Worm (Caenorhabditis elegans) whole organism, young adult: ENCODE data around the gene oops-1.

Experiments used
- C17E4.6 ChIP-seq: fragments of 200-800 bp; sonication (Bioruptor generic); IDR thresholded peaks from 2 replicates; pipeline ENCODE4 v1.3.6; 2022; ENCODE audit warnings: missing genetic modification reagents, missing genetic modification characterization, missing compliant biosample characterization
- F22D6.2 ChIP-seq: sonication (generic microtip); optimal IDR thresholded peaks from 2 replicates; lab custom pipeline; 2016; ENCODE audit warnings: mild to moderate bottlenecking, missing genetic modification characterization, missing compliant biosample characterization
- F23B12.7 ChIP-seq: sonication (generic microtip); optimal IDR thresholded peaks from 2 replicates; lab custom pipeline; 2017; ENCODE audit warnings: missing genetic modification characterization, mild to moderate bottlenecking, missing compliant biosample characterization, antibody characterized with exemption, moderate library complexity; ENCODE audit not compliant: insufficient read depth
- F37B4.10 ChIP-seq: fragments of 200-800 bp; sonication (Bioruptor generic); IDR thresholded peaks from 2 replicates; pipeline ENCODE4 v1.3.6; 2022; ENCODE audit warnings: missing genetic modification characterization, missing compliant biosample characterization
- F57C9.4 ChIP-seq: sonication (generic microtip); optimal IDR thresholded peaks from 2 replicates; lab custom pipeline; 2017; ENCODE audit warnings: mild to moderate bottlenecking, missing genetic modification characterization, missing compliant biosample characterization
- Y53F4B.3 ChIP-seq: fragments of 200-800 bp; sonication (Bioruptor generic); IDR thresholded peaks from 2 replicates; pipeline ENCODE4 v1.3.6; 2022; ENCODE audit warnings: missing genetic modification reagents, missing genetic modification characterization, missing compliant biosample characterization
- Y53G8AR.9 ChIP-seq: fragments of 200-800 bp; sonication (Bioruptor generic); conservative IDR thresholded peaks from 2 replicates; pipeline ENCODE4 v1.3.6; 2022; ENCODE audit warnings: missing genetic modification reagents, missing genetic modification characterization, missing compliant biosample characterization
- Y95B8A.8 ChIP-seq: fragments of 200-800 bp; sonication (Bioruptor generic); IDR thresholded peaks from 2 replicates; pipeline ENCODE4 v1.3.6; 2022; ENCODE audit warnings: missing genetic modification reagents, missing genetic modification characterization, missing compliant biosample characterization
- ZK185.1 ChIP-seq: sonication (generic microtip); optimal IDR thresholded peaks from 2 replicates; lab custom pipeline; 2016; ENCODE audit warnings: mild to moderate bottlenecking, missing genetic modification characterization, missing compliant biosample characterization; ENCODE audit not compliant: poor library complexity, severe bottlenecking
- aptf-2 ChIP-seq: fragments of 200-800 bp; sonication (Bioruptor generic); conservative IDR thresholded peaks from 2 replicates; pipeline ENCODE4 v1.3.6; 2022; ENCODE audit warnings: missing genetic modification reagents, missing genetic modification characterization, missing compliant biosample characterization
- aptf-3 ChIP-seq: fragments of 200-800 bp; sonication (Bioruptor generic); IDR thresholded peaks from 2 replicates; pipeline ENCODE4 v1.3.6; 2022; ENCODE audit warnings: missing genetic modification characterization, missing compliant biosample characterization
- atf-7 ChIP-seq: sonication (generic microtip); optimal IDR thresholded peaks from 2 replicates; lab custom pipeline; 2017; ENCODE audit warnings: mild to moderate bottlenecking, missing genetic modification characterization, missing compliant biosample characterization
- athp-1 ChIP-seq: sonication (generic microtip); optimal IDR thresholded peaks from 2 replicates; lab custom pipeline; 2017; ENCODE audit warnings: mild to moderate bottlenecking, missing genetic modification characterization, missing compliant biosample characterization
- bed-1 ChIP-seq: fragments of 200-800 bp; sonication (Bioruptor generic); IDR thresholded peaks from 2 replicates; pipeline ENCODE4 v1.3.6; 2022; ENCODE audit warnings: missing genetic modification reagents, missing genetic modification characterization, missing compliant biosample characterization
- ccch-3 ChIP-seq: fragments of 200-800 bp; sonication (Bioruptor generic); optimal IDR thresholded peaks from 2 replicates; lab custom pipeline; 2018; ENCODE audit warnings: mild to moderate bottlenecking, missing genetic modification characterization, missing compliant biosample characterization
- cebp-1 ChIP-seq, 2 experiments: fragments of 200-800 bp in 1 of 2; sonication (Bioruptor generic) in 1 of 2; sonication (generic microtip) in 1 of 2; IDR thresholded peaks in 1 of 2; optimal IDR thresholded peaks in 1 of 2; 2 replicates each; pipeline versions ENCODE4 v1.3.6 to Lab custom; 2017 to 2022; ENCODE audit warnings: missing compliant biosample characterization in 2 of 2, missing genetic modification characterization in 2 of 2, mild to moderate bottlenecking in 1 of 2, missing genetic modification reagents in 1 of 2, moderate library complexity in 1 of 2
- cebp-2 ChIP-seq: fragments of 200-800 bp; sonication (Bioruptor generic); IDR thresholded peaks from 2 replicates; pipeline ENCODE4 v1.3.6; 2022; ENCODE audit warnings: missing genetic modification characterization, missing compliant biosample characterization
- ceh-40 ChIP-seq: fragments of 200-800 bp; sonication (Bioruptor generic); IDR thresholded peaks from 2 replicates; pipeline ENCODE4 v1.3.6; 2022; ENCODE audit warnings: missing genetic modification characterization, missing compliant biosample characterization
- ceh-58 ChIP-seq: fragments of 200-800 bp; sonication (Bioruptor generic); IDR thresholded peaks from 2 replicates; pipeline ENCODE4 v1.3.6; 2022; ENCODE audit warnings: missing genetic modification characterization, missing compliant biosample characterization
- ceh-91 ChIP-seq: fragments of 200-800 bp; sonication (Bioruptor generic); IDR thresholded peaks from 2 replicates; pipeline ENCODE4 v1.3.6; 2022; ENCODE audit warnings: missing genetic modification reagents, missing genetic modification characterization, missing compliant biosample characterization
- chd-7 ChIP-seq: sonication (generic microtip); optimal IDR thresholded peaks from 2 replicates; lab custom pipeline; 2016; ENCODE audit warnings: mild to moderate bottlenecking, missing genetic modification characterization, moderate library complexity, missing compliant biosample characterization
- ekl-4 ChIP-seq: fragments of 200-800 bp; sonication (Bioruptor generic); IDR thresholded peaks from 2 replicates; pipeline ENCODE4 v1.3.6; 2022; ENCODE audit warnings: missing genetic modification reagents, missing genetic modification characterization, missing compliant biosample characterization
- gei-17 ChIP-seq: fragments of 200-800 bp; sonication (Bioruptor generic); optimal IDR thresholded peaks from 2 replicates; lab custom pipeline; 2018; ENCODE audit warnings: mild to moderate bottlenecking, missing genetic modification characterization, missing compliant biosample characterization
- him-1 ChIP-seq: sonication (generic microtip); optimal IDR thresholded peaks from 2 replicates; lab custom pipeline; 2016; ENCODE audit warnings: missing genotype, missing genetic modification reagents, missing genetic modification characterization, missing compliant biosample characterization
- hmg-20 ChIP-seq: fragments of 200-800 bp; sonication (Bioruptor generic); IDR thresholded peaks from 2 replicates; pipeline ENCODE4 v1.3.6; 2022; ENCODE audit warnings: missing genetic modification reagents, missing genetic modification characterization, missing compliant biosample characterization
- lin-54 ChIP-seq: fragments of 200-800 bp; sonication (Bioruptor generic); optimal IDR thresholded peaks from 2 replicates; lab custom pipeline; 2018; ENCODE audit warnings: mild to moderate bottlenecking, missing genetic modification characterization, missing compliant biosample characterization
- lsy-27 ChIP-seq: sonication (generic microtip); optimal IDR thresholded peaks from 2 replicates; lab custom pipeline; 2017; ENCODE audit warnings: missing genetic modification characterization, mild to moderate bottlenecking, missing compliant biosample characterization, antibody characterized with exemption, missing genotype, borderline replicate concordance; ENCODE audit not compliant: insufficient read depth
- madf-3 ChIP-seq: fragments of 200-800 bp; sonication (Bioruptor generic); IDR thresholded peaks from 2 replicates; pipeline ENCODE4 v1.3.6; 2022; ENCODE audit warnings: missing genetic modification reagents, missing genetic modification characterization, missing compliant biosample characterization
- madf-8 ChIP-seq: fragments of 200-800 bp; sonication (Bioruptor generic); conservative IDR thresholded peaks from 2 replicates; pipeline ENCODE4 v1.3.6; 2022; ENCODE audit warnings: missing genetic modification reagents, missing genetic modification characterization, missing compliant biosample characterization
- mes-4 ChIP-seq: sonication (generic microtip); optimal IDR thresholded peaks from 2 replicates; lab custom pipeline; 2016; ENCODE audit warnings: missing genotype, missing genetic modification characterization, missing compliant biosample characterization
- mxl-1 ChIP-seq: sonication (generic microtip); optimal IDR thresholded peaks from 2 replicates; lab custom pipeline; 2016; ENCODE audit warnings: missing genetic modification characterization, missing compliant biosample characterization
- nfya-1 ChIP-seq: sonication (generic microtip); optimal IDR thresholded peaks from 2 replicates; lab custom pipeline; 2017; ENCODE audit warnings: antibody characterized with exemption, missing compliant biosample characterization, missing genetic modification characterization, borderline replicate concordance; ENCODE audit not compliant: insufficient read depth
- nhr-120 ChIP-seq: fragments of 200-800 bp; sonication (Bioruptor generic); IDR thresholded peaks from 2 replicates; pipeline ENCODE4 v1.3.6; 2022; ENCODE audit warnings: missing genetic modification characterization, missing compliant biosample characterization
- nhr-80 ChIP-seq: sonication (generic microtip); optimal IDR thresholded peaks from 2 replicates; lab custom pipeline; 2016; ENCODE audit warnings: missing genetic modification characterization, missing compliant biosample characterization
- somi-1 ChIP-seq: fragments of 200-800 bp; sonication (Bioruptor generic); optimal IDR thresholded peaks from 2 replicates; lab custom pipeline; 2018; ENCODE audit warnings: mild to moderate bottlenecking, missing genetic modification characterization, missing compliant biosample characterization
- xnd-1 ChIP-seq: sonication (generic microtip); optimal IDR thresholded peaks from 2 replicates; lab custom pipeline; 2016; ENCODE audit warnings: missing genotype, missing genetic modification reagents, missing genetic modification characterization, missing compliant biosample characterization
- zim-3 ChIP-seq: sonication (generic microtip); optimal IDR thresholded peaks from 2 replicates; lab custom pipeline; 2017; ENCODE audit warnings: mild to moderate bottlenecking, missing genetic modification characterization, moderate library complexity, missing compliant biosample characterization
- ztf-26 ChIP-seq: sonication (generic microtip); optimal IDR thresholded peaks from 2 replicates; lab custom pipeline; 2017; ENCODE audit warnings: missing genetic modification characterization, missing compliant biosample characterization
- ztf-28 ChIP-seq: fragments of 200-800 bp; sonication (Bioruptor generic); IDR thresholded peaks from 2 replicates; pipeline ENCODE4 v1.3.6; 2022; ENCODE audit warnings: missing genetic modification reagents, missing genetic modification characterization, missing compliant biosample characterization
- ztf-3 ChIP-seq: fragments of 200-800 bp; sonication (Bioruptor generic); optimal IDR thresholded peaks from 2 replicates; lab custom pipeline; 2018; ENCODE audit warnings: mild to moderate bottlenecking, missing genetic modification characterization, missing compliant biosample characterization

Gene oops-1

DNA sequence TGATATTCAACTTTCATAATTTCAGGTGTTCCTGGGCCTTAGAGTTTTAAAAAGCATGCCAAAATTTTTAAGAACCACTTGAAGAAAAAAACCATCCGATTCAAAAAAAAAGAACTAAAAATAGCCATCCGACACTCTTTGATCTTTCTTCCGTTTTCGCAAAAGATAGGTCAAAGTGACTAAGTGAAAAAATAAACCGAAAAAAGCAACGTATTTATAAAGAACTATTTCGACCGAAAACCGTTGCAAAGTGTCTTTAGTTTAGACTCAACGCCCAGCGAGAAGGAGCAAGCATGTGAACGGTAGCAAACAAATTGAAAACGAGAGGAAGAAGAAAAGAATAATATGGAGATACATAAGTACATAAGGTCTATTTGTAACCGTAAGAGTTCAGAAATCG lies 30.3 kb downstream of the oops-1 start:
- no peak for TF ChIP-seq F22D6.2 (tag; lab: Kevin White, UChicago)
- TF ChIP-seq nfya-1 (tag; lab: Kevin White, UChicago), result no peak
- TF ChIP-seq madf-3, result no peak
- no peak for TF ChIP-seq nhr-80 (tag; lab: Kevin White, UChicago)
- TF ChIP-seq F23B12.7 (tag; lab: Kevin White, UChicago), result no peak
- no peak for TF ChIP-seq xnd-1 (tag; lab: Kevin White, UChicago)
- no peak for TF ChIP-seq F57C9.4
- no peak for TF ChIP-seq ceh-91
- no peak for TF ChIP-seq somi-1 (GFP tag; lab: Kevin White, UChicago)
- TF ChIP-seq Y53G8AR.9, result no peak
- TF ChIP-seq athp-1, result no peak
- no peak for TF ChIP-seq cebp-2
- no peak for TF ChIP-seq bed-1 (GFP tag; lab: Robert Waterston, UW)
- no peak for TF ChIP-seq ZK185.1 (tag; lab: Kevin White, UChicago)
- no peak for TF ChIP-seq aptf-2 (GFP tag; lab: Robert Waterston, UW)
- no peak for TF ChIP-seq mxl-1 (tag; lab: Kevin White, UChicago)
- no peak for TF ChIP-seq lin-54 (GFP tag; lab: Kevin White, UChicago)
- TF ChIP-seq madf-8 (GFP tag; lab: Robert Waterston, UW), result no peak

DNA sequence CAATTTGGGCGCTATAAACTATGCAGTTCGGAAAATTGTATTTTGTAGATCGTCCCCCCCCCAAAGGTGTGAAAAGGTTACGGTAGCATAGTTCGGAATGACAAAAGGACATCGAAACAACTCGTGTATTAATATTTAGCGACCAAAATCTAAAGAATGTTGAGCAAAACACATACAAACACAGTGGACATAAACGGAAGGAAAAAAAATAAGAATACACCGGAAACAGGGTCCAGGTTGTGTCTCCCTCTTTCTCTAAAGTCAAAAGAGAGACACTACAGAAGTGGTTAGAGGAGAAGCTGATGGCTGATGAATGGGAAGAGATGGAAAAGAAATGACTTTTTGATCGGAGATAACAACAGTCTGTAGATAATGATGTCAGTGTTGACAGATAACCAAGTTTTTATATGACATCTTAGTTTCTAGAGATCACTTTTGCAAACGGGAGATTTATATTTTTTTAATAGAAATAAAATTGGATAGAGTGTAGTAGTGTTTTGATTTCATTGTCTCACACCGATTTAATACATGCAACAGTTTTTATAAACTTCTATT lies 33.6 kb downstream of the oops-1 start:
- no peak for TF ChIP-seq ztf-26
- TF ChIP-seq madf-8 (GFP tag; lab: Robert Waterston, UW), result no peak
- no peak for TF ChIP-seq mes-4
- no peak for TF ChIP-seq gei-17 (GFP tag; lab: Kevin White, UChicago)
- TF ChIP-seq cebp-1 (GFP tag; IDR thresholded peaks at IDR 0.05; lab: Robert Waterston, UW), result no peak
- TF ChIP-seq cebp-1 (tag; optimal IDR thresholded peaks at IDR 0.05; lab: Kevin White, UChicago), result no peak
- TF ChIP-seq ceh-40 (GFP tag; lab: Robert Waterston, UW), result no peak
- no peak for TF ChIP-seq Y53F4B.3 (GFP tag; lab: Robert Waterston, UW)
- no peak for TF ChIP-seq hmg-20 (GFP tag; lab: Robert Waterston, UW)
- TF ChIP-seq ccch-3 (GFP tag; lab: Kevin White, UChicago), result no peak
- no peak for TF ChIP-seq Y95B8A.8 (GFP tag; lab: Robert Waterston, UW)
- TF ChIP-seq aptf-3, result no peak
- no peak for TF ChIP-seq athp-1
- no peak for TF ChIP-seq atf-7

ce11 chrIV:5779537-5779936 lies 34.4 kb downstream of the oops-1 start:
- no peak for TF ChIP-seq ztf-3 (GFP tag; lab: Kevin White, UChicago)
- TF ChIP-seq him-1 (tag; lab: Kevin White, UChicago), result no peak
- no peak for TF ChIP-seq ekl-4 (GFP tag; lab: Robert Waterston, UW)
- no peak for TF ChIP-seq C17E4.6 (GFP tag; lab: Robert Waterston, UW)
- TF ChIP-seq nhr-120 (GFP tag; lab: Robert Waterston, UW), result no peak
- TF ChIP-seq aptf-2 (GFP tag; lab: Robert Waterston, UW), result no peak
- TF ChIP-seq lsy-27 (tag; lab: Kevin White, UChicago), result no peak
- TF ChIP-seq nfya-1 (tag; lab: Kevin White, UChicago), result no peak
- no peak for TF ChIP-seq ZK185.1 (tag; lab: Kevin White, UChicago)
- TF ChIP-seq F37B4.10 (GFP tag; lab: Robert Waterston, UW), result no peak
- TF ChIP-seq bed-1 (GFP tag; lab: Robert Waterston, UW), result no peak
- TF ChIP-seq zim-3 (tag; lab: Kevin White, UChicago), result no peak
- TF ChIP-seq ztf-28 (GFP tag; lab: Robert Waterston, UW), result no peak
- no peak for TF ChIP-seq ztf-26
- TF ChIP-seq ceh-58, result no peak
- no peak for TF ChIP-seq xnd-1 (tag; lab: Kevin White, UChicago)
- TF ChIP-seq chd-7, result no peak
- TF ChIP-seq mxl-1 (tag; lab: Kevin White, UChicago), result no peak
